Worm (Caenorhabditis elegans) whole organism, mixed stage, embryonic: ENCODE data around the gene C40A11.8.

Source experiments
- bed-3 ChIP-seq: fragments of 200-800 bp; sonication (Bioruptor generic); optimal IDR thresholded peaks from 3 replicates; lab custom pipeline; 2018; ENCODE audit warnings: mild to moderate bottlenecking, missing genetic modification characterization, moderate library complexity, missing compliant biosample characterization
- blmp-1 ChIP-seq: fragments of 150-350 bp; optimal IDR thresholded peaks from 2 replicates; lab custom pipeline; 2014; ENCODE audit warnings: missing biosample characterization, missing genetic modification characterization
- ceh-39 ChIP-seq: fragments of 150-350 bp; optimal IDR thresholded peaks from 2 replicates; lab custom pipeline; 2014; ENCODE audit warnings: missing biosample characterization, missing genetic modification characterization
- ceh-43 ChIP-seq: fragments of 200-800 bp; sonication (Bioruptor generic); optimal IDR thresholded peaks from 2 replicates; lab custom pipeline; 2018; ENCODE audit warnings: mild to moderate bottlenecking, missing genetic modification characterization, moderate library complexity, missing compliant biosample characterization
- ces-1 ChIP-seq: fragments of 150-350 bp; optimal IDR thresholded peaks from 2 replicates; lab custom pipeline; 2014; ENCODE audit warnings: missing biosample characterization, missing genetic modification reagents, missing genetic modification characterization
- cnd-1 ChIP-seq: fragments of 200-800 bp; sonication (Bioruptor generic); optimal IDR thresholded peaks from 2 replicates; lab custom pipeline; 2018; ENCODE audit warnings: mild to moderate bottlenecking, missing genetic modification characterization, missing compliant biosample characterization
- elt-1 ChIP-seq: sonication (generic microtip); optimal IDR thresholded peaks from 2 replicates; lab custom pipeline; 2017; ENCODE audit warnings: missing genetic modification characterization, mild to moderate bottlenecking, missing compliant biosample characterization, antibody characterized with exemption, moderate library complexity, borderline replicate concordance; ENCODE audit not compliant: insufficient read depth
- elt-3 ChIP-seq: fragments of 150-350 bp; optimal IDR thresholded peaks from 2 replicates; lab custom pipeline; 2014; ENCODE audit warnings: missing biosample characterization, missing genetic modification characterization
- flh-1 ChIP-seq: fragments of 200-800 bp; sonication (Bioruptor generic); optimal IDR thresholded peaks from 2 replicates; lab custom pipeline; 2018; ENCODE audit warnings: mild to moderate bottlenecking, missing genetic modification characterization, moderate library complexity, missing compliant biosample characterization
- ham-2 ChIP-seq: fragments of 200-800 bp; sonication (Bioruptor generic); optimal IDR thresholded peaks from 2 replicates; lab custom pipeline; 2018; ENCODE audit warnings: mild to moderate bottlenecking, missing genetic modification characterization, missing compliant biosample characterization
- hlh-1 ChIP-seq: fragments of 150-350 bp; optimal IDR thresholded peaks from 2 replicates; lab custom pipeline; 2014; ENCODE audit warnings: missing biosample characterization, missing genetic modification reagents, missing genetic modification characterization
- lin-13 ChIP-seq: fragments of 150-350 bp; optimal IDR thresholded peaks from 2 replicates; lab custom pipeline; 2014; ENCODE audit warnings: missing biosample characterization, missing genetic modification characterization
- lin-32 ChIP-seq: fragments of 200-800 bp; sonication (Bioruptor generic); optimal IDR thresholded peaks from 2 replicates; lab custom pipeline; 2018; ENCODE audit warnings: mild to moderate bottlenecking, missing genetic modification characterization, missing compliant biosample characterization
- lsy-2 ChIP-seq: fragments of 150-350 bp; optimal IDR thresholded peaks from 2 replicates; lab custom pipeline; 2014; ENCODE audit warnings: missing biosample characterization, missing genetic modification characterization
- mab-5 ChIP-seq: fragments of 150-350 bp; optimal IDR thresholded peaks from 2 replicates; lab custom pipeline; 2014; ENCODE audit warnings: missing biosample characterization, missing genetic modification characterization
- mep-1 ChIP-seq: fragments of 150-350 bp; optimal IDR thresholded peaks from 2 replicates; lab custom pipeline; 2017; ENCODE audit warnings: missing biosample characterization, missing genetic modification reagents, missing genetic modification characterization, inconsistent platforms
- mls-2 ChIP-seq: sonication (generic microtip); optimal IDR thresholded peaks from 2 replicates; lab custom pipeline; 2016; ENCODE audit warnings: mild to moderate bottlenecking, missing genetic modification characterization, moderate library complexity, missing compliant biosample characterization
- nhr-12 ChIP-seq: fragments of 150-350 bp; optimal IDR thresholded peaks from 2 replicates; lab custom pipeline; 2014; ENCODE audit warnings: missing biosample characterization, missing genetic modification characterization
- nhr-237 ChIP-seq: fragments of 150-350 bp; optimal IDR thresholded peaks from 2 replicates; lab custom pipeline; 2014; ENCODE audit warnings: missing biosample characterization, missing genetic modification characterization
- nhr-76 ChIP-seq: sonication (generic microtip); optimal IDR thresholded peaks from 2 replicates; lab custom pipeline; 2017; ENCODE audit warnings: missing biosample characterization, missing genetic modification characterization
- pha-4 ChIP-seq: fragments of 150-350 bp; optimal IDR thresholded peaks from 2 replicates; lab custom pipeline; 2018; ENCODE audit warnings: missing biosample characterization, missing genetic modification reagents, missing genetic modification characterization
- sem-2 ChIP-seq: fragments of 200-800 bp; sonication (Bioruptor generic); optimal IDR thresholded peaks from 2 replicates; lab custom pipeline; 2018; ENCODE audit warnings: mild to moderate bottlenecking, missing genetic modification characterization, missing compliant biosample characterization
- snpc-4 ChIP-seq: fragments of 150-350 bp; optimal IDR thresholded peaks from 2 replicates; lab custom pipeline; 2014; ENCODE audit warnings: missing biosample characterization, missing genetic modification characterization
- sptf-1 ChIP-seq: sonication (generic microtip); optimal IDR thresholded peaks from 2 replicates; lab custom pipeline; 2017; ENCODE audit warnings: mild to moderate bottlenecking, missing genetic modification characterization, moderate library complexity, missing compliant biosample characterization
- unc-120 ChIP-seq: sonication (generic microtip); optimal IDR thresholded peaks from 2 replicates; lab custom pipeline; 2017; ENCODE audit warnings: missing genetic modification characterization, missing compliant biosample characterization; ENCODE audit not compliant: poor library complexity, severe bottlenecking
- unc-39 ChIP-seq: fragments of 150-350 bp; optimal IDR thresholded peaks from 2 replicates; lab custom pipeline; 2014; ENCODE audit warnings: missing biosample characterization, missing genetic modification characterization
- unc-62 ChIP-seq: fragments of 150-350 bp; optimal IDR thresholded peaks from 2 replicates; lab custom pipeline; 2014; ENCODE audit warnings: missing biosample characterization, missing genetic modification reagents, missing genetic modification characterization
- zip-8 ChIP-seq: fragments of 150-350 bp; optimal IDR thresholded peaks from 2 replicates; lab custom pipeline; 2014; ENCODE audit warnings: missing biosample characterization, missing genetic modification characterization
- ztf-11 ChIP-seq: fragments of 150-350 bp; optimal IDR thresholded peaks from 2 replicates; lab custom pipeline; 2014; ENCODE audit warnings: missing biosample characterization, missing genetic modification characterization

The C40A11.8 gene

ce11 chrII:2150485-2150985 lies at the start of gene C40A11.8, which contains the start of gene C40A11.7:
C40A11.8 (minus strand) TSS chrII:2150935.
C40A11.7 (minus strand) TSS chrII:2150585.
- peak; percentile 74 for TF ChIP-seq elt-1 (tag; lab: Kevin White, UChicago)
- no peak for TF ChIP-seq ceh-39

- TF ChIP-seq lsy-2: no peak
- TF ChIP-seq ces-1 (GFP tag; lab: Kevin White, UChicago): peak; percentile 38
- TF ChIP-seq nhr-76 (tag; lab: Kevin White, UChicago): no peak
- TF ChIP-seq, all 35 proteins: peak for 1
Measured at ce11 chrII:2197555-2198288, 47.0 kb upstream of the C40A11.8 start, which contains the start of gene C33C12.1. C33C12.1 (plus strand) TSS chrII:2198238.

- TF ChIP-seq lsy-2: no peak
- no peak for TF ChIP-seq sptf-1
- no peak for TF ChIP-seq unc-62 (GFP tag; lab: Kevin White, UChicago)
- TF ChIP-seq unc-120 (tag; lab: Kevin White, UChicago): no peak
- TF ChIP-seq ztf-11 (tag; lab: Kevin White, UChicago): no peak
- no peak for TF ChIP-seq hlh-1 (tag; lab: Kevin White, UChicago)
- TF ChIP-seq ceh-43: no peak
- TF ChIP-seq lin-13 (tag; lab: Kevin White, UChicago): no peak
- no peak for TF ChIP-seq cnd-1 (tag; lab: Kevin White, UChicago)
- no peak for TF ChIP-seq flh-1 (GFP tag; lab: Kevin White, UChicago)
- no peak for TF ChIP-seq lin-32 (GFP tag; lab: Kevin White, UChicago)
- no peak for TF ChIP-seq nhr-76 (tag; lab: Kevin White, UChicago)
Measured at ce11 chrII:2196742-2197141, 46.0 kb upstream of the C40A11.8 start.

ce11 chrII:2195541-2195940 lies 44.8 kb upstream of the C40A11.8 start:
- TF ChIP-seq mep-1 (peak; percentile 27), nhr-237 (tag; lab: Kevin White, UChicago) (peak; percentile 42), zip-8 (tag; lab: Kevin White, UChicago) (no peak), nhr-12 (no peak), sptf-1 (peak; percentile 10), ces-1 (GFP tag; lab: Kevin White, UChicago) (peak; percentile 64), pha-4 (tag; lab: Kevin White, UChicago) (peak; percentile 84)
- TF ChIP-seq, all 35 proteins: peak for 5

ce11 chrII:2192267-2192666 lies 41.5 kb upstream of the C40A11.8 start:
- TF ChIP-seq ham-2 (GFP tag; lab: Kevin White, UChicago) (no peak), elt-3 (tag; lab: Kevin White, UChicago) (no peak), sem-2 (no peak), snpc-4 (tag; lab: Kevin White, UChicago) (no peak), lin-32 (GFP tag; lab: Kevin White, UChicago) (no peak), hlh-1 (tag; lab: Kevin White, UChicago) (no peak), lin-13 (tag; lab: Kevin White, UChicago) (no peak), blmp-1 (tag; lab: Kevin White, UChicago) (no peak), mls-2 (tag; lab: Kevin White, UChicago) (no peak)
- TF ChIP-seq, all 35 proteins: peak for 0

ce11 chrII:2191383-2191782 lies 40.6 kb upstream of the C40A11.8 start:
- TF ChIP-seq sem-2 (no peak), mep-1 (no peak), lin-13 (tag; lab: Kevin White, UChicago) (no peak), mab-5 (no peak), nhr-12 (no peak), bed-3 (GFP tag; lab: Kevin White, UChicago) (no peak), unc-39 (tag; lab: Kevin White, UChicago) (no peak), ceh-43 (no peak)
